Worm (Caenorhabditis elegans) whole organism, late embryonic: ENCODE measurements around the gene ZC449.5.

Experiments used
- C38D4.7 ChIP-seq: fragments of 200-800 bp; sonication (Bioruptor generic); optimal IDR thresholded peaks from 2 replicates; lab custom pipeline; 2018; ENCODE audit warnings: mild to moderate bottlenecking, missing genetic modification characterization, moderate library complexity, missing compliant biosample characterization
- K09A11.1 ChIP-seq: sonication (generic microtip); optimal IDR thresholded peaks from 2 replicates; lab custom pipeline; 2017; ENCODE audit warnings: antibody characterized with exemption, mild to moderate bottlenecking, missing genetic modification characterization, missing compliant biosample characterization; ENCODE audit not compliant: insufficient read depth
- ama-1 ChIP-seq: fragments of 150-350 bp; optimal IDR thresholded peaks from 2 replicates; lab custom pipeline; 2014
- ceh-19 ChIP-seq: fragments of 200-800 bp; sonication (Bioruptor generic); optimal IDR thresholded peaks from 2 replicates; lab custom pipeline; 2018; ENCODE audit warnings: mild to moderate bottlenecking, missing genetic modification characterization, missing compliant biosample characterization
- ceh-45 ChIP-seq: fragments of 200-800 bp; sonication (Bioruptor generic); IDR thresholded peaks from 2 replicates; pipeline ENCODE4 v1.3.6; 2022; ENCODE audit warnings: missing genetic modification reagents, missing genetic modification characterization, missing compliant biosample characterization
- ets-4 ChIP-seq: sonication (generic microtip); optimal IDR thresholded peaks from 2 replicates; lab custom pipeline; 2016; ENCODE audit warnings: missing genetic modification characterization, missing compliant biosample characterization
- fkh-6 ChIP-seq: sonication (generic microtip); optimal IDR thresholded peaks from 2 replicates; lab custom pipeline; 2016; ENCODE audit warnings: missing genetic modification characterization, missing compliant biosample characterization
- hlh-30 ChIP-seq: sonication (generic microtip); optimal IDR thresholded peaks from 2 replicates; lab custom pipeline; 2017; ENCODE audit warnings: antibody characterized with exemption, missing genetic modification characterization, missing compliant biosample characterization; ENCODE audit not compliant: insufficient read depth
- nhr-11 ChIP-seq: fragments of 150-350 bp; optimal IDR thresholded peaks from 2 replicates; lab custom pipeline; 2014; ENCODE audit warnings: missing biosample characterization, missing genetic modification characterization
- npax-4 ChIP-seq: sonication (generic microtip); optimal IDR thresholded peaks from 2 replicates; lab custom pipeline; 2016; ENCODE audit warnings: missing genetic modification characterization, missing compliant biosample characterization
- sox-4 ChIP-seq: sonication (generic microtip); optimal IDR thresholded peaks from 2 replicates; lab custom pipeline; 2017; ENCODE audit warnings: mild to moderate bottlenecking, missing genetic modification characterization, inconsistent platforms, missing compliant biosample characterization
- unc-3 ChIP-seq, 2 experiments: fragments of 200-800 bp in 1 of 2; sonication (Bioruptor generic) in 1 of 2; sonication (generic microtip) in 1 of 2; conservative IDR thresholded peaks in 1 of 2; optimal IDR thresholded peaks in 1 of 2; 2 replicates each; pipeline versions ENCODE4 v1.3.6 to Lab custom; 2016 to 2022; ENCODE audit warnings: missing compliant biosample characterization in 2 of 2, missing genetic modification characterization in 2 of 2, missing genetic modification reagents in 1 of 2
- unc-55 ChIP-seq: sonication (generic microtip); optimal IDR thresholded peaks from 2 replicates; lab custom pipeline; 2017; ENCODE audit warnings: missing biosample characterization, missing genetic modification reagents, missing genetic modification characterization

DNA sequence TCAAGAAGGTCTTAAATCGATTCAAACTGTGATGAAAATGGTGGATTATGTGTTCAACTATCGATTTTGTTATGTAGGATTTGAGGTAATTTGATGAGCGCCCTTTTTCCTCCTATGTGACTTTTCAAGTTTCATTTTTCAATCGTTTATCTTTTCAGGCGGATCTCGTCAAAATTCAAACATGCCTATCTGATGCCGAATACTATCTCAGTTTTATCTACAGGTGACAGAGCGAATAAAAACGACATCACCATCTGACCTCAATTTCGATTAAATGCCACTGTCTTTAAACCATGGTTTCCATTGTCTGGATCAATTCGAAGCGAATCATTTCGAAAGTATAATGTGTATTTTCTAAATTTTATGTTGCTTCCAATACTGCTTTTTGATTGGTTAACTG is 24.2 kb upstream of the ZC449.5 start:
- TF ChIP-seq fkh-6 (tag; lab: Kevin White, UChicago) (no peak), unc-55 (no peak), ama-1 (no peak), ets-4 (tag; lab: Kevin White, UChicago) (no peak), nhr-11 (tag; lab: Kevin White, UChicago) (no peak), C38D4.7 (GFP tag; lab: Kevin White, UChicago) (no peak), hlh-30 (no peak), ceh-19 (no peak), npax-4 (tag; lab: Kevin White, UChicago) (no peak), ceh-45 (no peak), sox-4 (no peak), unc-3 (GFP tag; conservative IDR thresholded peaks at IDR 0.05; lab: Robert Waterston, UW) (no peak), unc-3 (tag; optimal IDR thresholded peaks at IDR 0.05; lab: Kevin White, UChicago) (no peak), K09A11.1 (tag; lab: Kevin White, UChicago) (no peak)
